Worm (Caenorhabditis elegans) whole organism, L4 larva: Measurements from ENCODE around the gene T21B10.3.

Experiments used
- egl-27 ChIP-seq: sonication (generic microtip); optimal IDR thresholded peaks from 3 replicates; lab custom pipeline; 2017; ENCODE audit warnings: missing biosample characterization, missing genetic modification reagents, missing genetic modification characterization
- fkh-10 ChIP-seq: fragments of 150-350 bp; optimal IDR thresholded peaks from 2 replicates; lab custom pipeline; 2014; ENCODE audit warnings: missing biosample characterization, missing genetic modification reagents, missing genetic modification characterization
- lsy-2 ChIP-seq, 2 experiments: fragments of 150-350 bp in 1 of 2; sonication (generic microtip) in 1 of 2; optimal IDR thresholded peaks; 2 replicates each; lab custom pipeline; 2014 to 2017; ENCODE audit warnings: missing biosample characterization in 2 of 2, missing genetic modification characterization in 2 of 2
- mdl-1 ChIP-seq, 2 experiments: fragments of 150-350 bp in 1 of 2; sonication (generic microtip) in 1 of 2; optimal IDR thresholded peaks; 2 replicates each; lab custom pipeline; 2014 to 2017; ENCODE audit warnings: missing biosample characterization in 2 of 2, missing genetic modification characterization in 2 of 2
- mep-1 ChIP-seq: fragments of 150-350 bp; sonication (generic microtip); optimal IDR thresholded peaks from 3 replicates; lab custom pipeline; 2014; ENCODE audit warnings: missing biosample characterization, missing genetic modification characterization
- nhr-11 ChIP-seq: fragments of 150-350 bp; optimal IDR thresholded peaks from 2 replicates; lab custom pipeline; 2014; ENCODE audit warnings: missing biosample characterization, missing genetic modification characterization
- nhr-111 ChIP-seq: fragments of 200-800 bp; sonication (Bioruptor generic); optimal IDR thresholded peaks from 2 replicates; lab custom pipeline; 2018; ENCODE audit warnings: mild to moderate bottlenecking, missing genetic modification characterization, missing compliant biosample characterization
- nhr-48 ChIP-seq: sonication (generic microtip); optimal IDR thresholded peaks from 2 replicates; lab custom pipeline; 2016; ENCODE audit warnings: mild to moderate bottlenecking, missing genetic modification characterization, missing compliant biosample characterization
- pqm-1 ChIP-seq: sonication (generic microtip); optimal IDR thresholded peaks from 2 replicates; lab custom pipeline; 2017; ENCODE audit warnings: missing biosample characterization, missing genetic modification characterization

ce11 chrII:8914654-8915053 lies 19.5 kb upstream of the T21B10.3 start:
- TF ChIP-seq egl-27 (tag; lab: Kevin White, UChicago) (no peak), nhr-111 (no peak), fkh-10 (no peak), nhr-11 (tag; lab: Kevin White, UChicago) (no peak), nhr-48 (tag; lab: Kevin White, UChicago) (no peak), mdl-1 (tag; optimal IDR thresholded peaks at IDR 0.05; lab: Kevin White, UChicago) (no peak), lsy-2 (tag; optimal IDR thresholded peaks at IDR 0.05; lab: Kevin White, UChicago) (no peak), mep-1 (tag; lab: Kevin White, UChicago) (no peak), pqm-1 (tag; lab: Kevin White, UChicago) (no peak)
